ENCODE assay signal across 6 fruit fly cellular contexts in genomic region chr3L:6964488-6965152, dm6.
TF ChIP-seq lines count a peak whose summit lies in the region.

Gene sgl (minus strand): TSS chr3L:6964758.

- no peak for TF ChIP-seq CTCF in whole organism, embryonic (GFP tag; optimal IDR thresholded peaks at IDR 0.05; lab: Kevin White, UChicago)

TF ChIP-seq in whole organism, 6 proteins besides CTCF, POLR2A, EP300 and RAD21:
- TF ChIP-seq Dll (optimal IDR thresholded peaks at IDR 0.05; lab: Kevin White, UChicago) (no peak), psq (optimal IDR thresholded peaks at IDR 0.05; lab: Kevin White, UChicago) (peak; percentile 18)

TF ChIP-seq in whole organism, adult, 20 proteins besides CTCF, POLR2A, EP300 and RAD21 (continues in another document):
- TF ChIP-seq bab1 (GFP tag; optimal IDR thresholded peaks at IDR 0.05; lab: Kevin White, UChicago) (peak; percentile 73), ovo (GFP tag; optimal IDR thresholded peaks at IDR 0.05; lab: Kevin White, UChicago) (peak; percentile 61), CG1620 (GFP tag; optimal IDR thresholded peaks at IDR 0.05; lab: Kevin White, UChicago) (peak; percentile 26), cic (GFP tag; optimal IDR thresholded peaks at IDR 0.05; lab: Kevin White, UChicago) (peak; percentile 87), toe (GFP tag; optimal IDR thresholded peaks at IDR 0.05; lab: Kevin White, UChicago) (no peak), CG7101 (tag; optimal IDR thresholded peaks at IDR 0.05; lab: Kevin White, UChicago) (peak; percentile 29), kay (GFP tag; lab: Kevin White, UChicago; ENCODE audit: borderline replicate concordance) (no peak), CG33017 (tag; optimal IDR thresholded peaks at IDR 0.05; lab: Kevin White, UChicago) (peak; percentile 66), CG12768 (GFP tag; optimal IDR thresholded peaks at IDR 0.05; lab: Kevin White, UChicago) (peak; percentile 74), CG11617 (GFP tag; optimal IDR thresholded peaks at IDR 0.05; lab: Kevin White, UChicago) (peak; percentile 18), cnc (optimal IDR thresholded peaks at IDR 0.05; lab: Kevin White, UChicago) (no peak), Mnt (GFP tag; optimal IDR thresholded peaks at IDR 0.05; lab: Kevin White, UChicago) (peak; percentile 98), CG7045 (GFP tag; optimal IDR thresholded peaks at IDR 0.05; lab: Kevin White, UChicago) (peak; percentile 37), tj (GFP tag; optimal IDR thresholded peaks at IDR 0.05; lab: Kevin White, UChicago) (peak; percentile 43), Hr96 (GFP tag; optimal IDR thresholded peaks at IDR 0.05; lab: Kevin White, UChicago) (peak; percentile 15), CG5204 (GFP tag; optimal IDR thresholded peaks at IDR 0.05; lab: Kevin White, UChicago) (no peak), pad (GFP tag; optimal IDR thresholded peaks at IDR 0.05; lab: Kevin White, UChicago) (peak; percentile 15), Crg-1 (GFP tag; optimal IDR thresholded peaks at IDR 0.05; lab: Kevin White, UChicago) (peak; percentile 5)

TF ChIP-seq in whole organism, embryonic, 481 proteins besides CTCF, POLR2A, EP300 and RAD21 (continues in another document):
- peak; percentile 30 for TF ChIP-seq NC2α (GFP tag; optimal IDR thresholded peaks at IDR 0.05; lab: Kevin White, UChicago)
- peak; percentile 59; the same call in 1 of the 3 replicates for TF ChIP-seq otp (GFP tag; IDR thresholded peaks at IDR 0.05; lab: Robert Waterston, UW)
- TF ChIP-seq Gug (GFP tag; IDR thresholded peaks at IDR 0.05; lab: Robert Waterston, UW) = peak; percentile 54; the same call in 2 of the 4 replicates
- no peak for TF ChIP-seq grn (GFP tag; optimal IDR thresholded peaks at IDR 0.05; lab: Kevin White, UChicago)
- TF ChIP-seq klu (GFP tag; IDR thresholded peaks at IDR 0.05; lab: Robert Waterston, UW) = no peak
- TF ChIP-seq pita (GFP tag; optimal IDR thresholded peaks at IDR 0.05; lab: Kevin White, UChicago) = no peak
- TF ChIP-seq Antp (GFP tag; optimal IDR thresholded peaks at IDR 0.05; lab: Kevin White, UChicago) = peak; percentile 35
- peak; percentile 63 for TF ChIP-seq CG14710 (tag; optimal IDR thresholded peaks at IDR 0.05; lab: Kevin White, UChicago)
- TF ChIP-seq CG15514 (GFP tag; optimal IDR thresholded peaks at IDR 0.05; lab: Kevin White, UChicago) = peak; percentile 46
- peak; percentile 99 for TF ChIP-seq Deaf1 (tag; optimal IDR thresholded peaks at IDR 0.05; lab: Kevin White, UChicago)
- 0 out of 2 replicates have a peak, but pooled peaks have one; percentile 37 for TF ChIP-seq CG5953 (GFP tag; IDR thresholded peaks at IDR 0.05; lab: Robert Waterston, UW)
- peak; percentile 69 for TF ChIP-seq Rfx (GFP tag; IDR thresholded peaks at IDR 0.05; lab: Robert Waterston, UW)
- TF ChIP-seq Sin3A (optimal IDR thresholded peaks at IDR 0.05; lab: Kevin White, UChicago) = peak; percentile 20
- TF ChIP-seq Camta (GFP tag; optimal IDR thresholded peaks at IDR 0.05; lab: Kevin White, UChicago) = peak; percentile 56
- TF ChIP-seq sna (GFP tag; IDR thresholded peaks at IDR 0.05; lab: Robert Waterston, UW; ENCODE audit: partially characterized antibody) = peak; percentile 50; the same call in 1 of the 2 replicates
- TF ChIP-seq MBD-R2 (GFP tag; IDR thresholded peaks at IDR 0.05; lab: Robert Waterston, UW) = no peak
- TF ChIP-seq dpn (GFP tag; optimal IDR thresholded peaks at IDR 0.05; lab: Kevin White, UChicago) = peak in 1 of 2 experiments; percentile 42

TF ChIP-seq in whole organism, prepupa, 60 proteins besides CTCF, POLR2A, EP300 and RAD21 (continues in another document):
- peak; percentile 74 for TF ChIP-seq CG6276 (GFP tag; optimal IDR thresholded peaks at IDR 0.05; lab: Kevin White, UChicago)
- no peak for TF ChIP-seq dac (GFP tag; optimal IDR thresholded peaks at IDR 0.05; lab: Kevin White, UChicago)
- TF ChIP-seq lz (GFP tag; optimal IDR thresholded peaks at IDR 0.05; lab: Kevin White, UChicago) = no peak
- no peak for TF ChIP-seq CG31627 (GFP tag; optimal IDR thresholded peaks at IDR 0.05; lab: Kevin White, UChicago)
- no peak for TF ChIP-seq CG11762 (GFP tag; optimal IDR thresholded peaks at IDR 0.05; lab: Kevin White, UChicago; ENCODE audit: insufficient read depth)
- TF ChIP-seq CG6808 (GFP tag; optimal IDR thresholded peaks at IDR 0.05; lab: Kevin White, UChicago) = peak; percentile 34
- no peak; the same call in 1 of the 2 replicates for TF ChIP-seq Gug (GFP tag; IDR thresholded peaks at IDR 0.05; lab: Robert Waterston, UW)
- TF ChIP-seq spab (GFP tag; optimal IDR thresholded peaks at IDR 0.05; lab: Kevin White, UChicago) = peak; percentile 29
- TF ChIP-seq Hr4 (GFP tag; optimal IDR thresholded peaks at IDR 0.05; lab: Kevin White, UChicago) = no peak
- peak; percentile 51 for TF ChIP-seq esn (GFP tag; optimal IDR thresholded peaks at IDR 0.05; lab: Kevin White, UChicago)
- TF ChIP-seq CG15336 (GFP tag; IDR thresholded peaks at IDR 0.05; lab: Robert Waterston, UW) = peak; percentile 55; the same call in 1 of the 2 replicates
- TF ChIP-seq Ets96B (tag; optimal IDR thresholded peaks at IDR 0.05; lab: Kevin White, UChicago) = peak; percentile 55
- no peak for TF ChIP-seq CG8632 (GFP tag; optimal IDR thresholded peaks at IDR 0.05; lab: Kevin White, UChicago)
- peak; percentile 31 for TF ChIP-seq CG34406 (GFP tag; optimal IDR thresholded peaks at IDR 0.05; lab: Kevin White, UChicago)
- no peak for TF ChIP-seq cyc (GFP tag; optimal IDR thresholded peaks at IDR 0.05; lab: Kevin White, UChicago)
- TF ChIP-seq CG8319 (GFP tag; optimal IDR thresholded peaks at IDR 0.05; lab: Kevin White, UChicago) = no peak
- no peak for TF ChIP-seq CG6792 (GFP tag; optimal IDR thresholded peaks at IDR 0.05; lab: Kevin White, UChicago)
- TF ChIP-seq achi (GFP tag; optimal IDR thresholded peaks at IDR 0.05; lab: Kevin White, UChicago) = peak; percentile 28
- TF ChIP-seq Ets21C (GFP tag; optimal IDR thresholded peaks at IDR 0.05; lab: Kevin White, UChicago) = no peak

TF ChIP-seq in whole organism, pupa, 21 proteins besides CTCF, POLR2A, EP300 and RAD21:
- peak; percentile 76 for TF ChIP-seq CG12605 (GFP tag; IDR thresholded peaks at IDR 0.05; lab: Robert Waterston, UW)
- TF ChIP-seq gl (tag; optimal IDR thresholded peaks at IDR 0.05; lab: Kevin White, UChicago) = peak; percentile 38
- peak; percentile 49 for TF ChIP-seq CG8159 (tag; optimal IDR thresholded peaks at IDR 0.05; lab: Kevin White, UChicago)
- TF ChIP-seq CG14655 (GFP tag; optimal IDR thresholded peaks at IDR 0.05; lab: Kevin White, UChicago) = no peak
- TF ChIP-seq D1 (tag; optimal IDR thresholded peaks at IDR 0.05; lab: Kevin White, UChicago) = no peak
- TF ChIP-seq rn (GFP tag; IDR thresholded peaks at IDR 0.05; lab: Robert Waterston, UW) = no peak
- TF ChIP-seq CG8301 (tag; optimal IDR thresholded peaks at IDR 0.05; lab: Kevin White, UChicago) = peak; percentile 28
- peak; percentile 26 for TF ChIP-seq Pif1A (GFP tag; optimal IDR thresholded peaks at IDR 0.05; lab: Kevin White, UChicago)
- TF ChIP-seq Pif1B (GFP tag; optimal IDR thresholded peaks at IDR 0.05; lab: Kevin White, UChicago) = peak; percentile 56
- peak; percentile 87 for TF ChIP-seq CG4496 (GFP tag; IDR thresholded peaks at IDR 0.05; lab: Robert Waterston, UW)
- TF ChIP-seq CG13204 (GFP tag; optimal IDR thresholded peaks at IDR 0.05; lab: Kevin White, UChicago) = no peak
- peak; percentile 33 for TF ChIP-seq EcR (GFP tag; optimal IDR thresholded peaks at IDR 0.05; lab: Kevin White, UChicago)
- peak; percentile 26 for TF ChIP-seq CG17806 (tag; optimal IDR thresholded peaks at IDR 0.05; lab: Kevin White, UChicago)
- peak; percentile 64 for TF ChIP-seq Ets98B (GFP tag; IDR thresholded peaks at IDR 0.05; lab: Robert Waterston, UW)
- TF ChIP-seq Snoo (tag; optimal IDR thresholded peaks at IDR 0.05; lab: Kevin White, UChicago) = peak; percentile 51
- TF ChIP-seq CG32121 (GFP tag; IDR thresholded peaks at IDR 0.05; lab: Robert Waterston, UW) = peak; percentile 78
- TF ChIP-seq fd96Ca (GFP tag; IDR thresholded peaks at IDR 0.05; lab: Robert Waterston, UW) = peak; percentile 75
- TF ChIP-seq CG34367 (tag; optimal IDR thresholded peaks at IDR 0.05; lab: Kevin White, UChicago) = no peak
- TF ChIP-seq CG10348 (GFP tag; IDR thresholded peaks at IDR 0.05; lab: Robert Waterston, UW) = no peak
- peak; percentile 39 for TF ChIP-seq CG15710 (tag; optimal IDR thresholded peaks at IDR 0.05; lab: Kevin White, UChicago)
- no peak for TF ChIP-seq CG9948 (tag; optimal IDR thresholded peaks at IDR 0.05; lab: Kevin White, UChicago)

TF ChIP-seq in whole organism, wandering third instar larva, 38 proteins besides CTCF, POLR2A, EP300 and RAD21 (continues in another document):
- peak; percentile 4 for TF ChIP-seq CG9705 (GFP tag; optimal IDR thresholded peaks at IDR 0.05; lab: Kevin White, UChicago)
- TF ChIP-seq HLH106 (tag; optimal IDR thresholded peaks at IDR 0.05; lab: Kevin White, UChicago) = no peak
- TF ChIP-seq psq (GFP tag; optimal IDR thresholded peaks at IDR 0.05; lab: Kevin White, UChicago) = peak; percentile 100
- TF ChIP-seq Rel (GFP tag; optimal IDR thresholded peaks at IDR 0.05; lab: Kevin White, UChicago) = no peak
- TF ChIP-seq Rel (tag; optimal IDR thresholded peaks at IDR 0.05; lab: Kevin White, UChicago) = no peak
- TF ChIP-seq N (GFP tag; optimal IDR thresholded peaks at IDR 0.05; lab: Kevin White, UChicago) = no peak
- TF ChIP-seq Hr78 (GFP tag; optimal IDR thresholded peaks at IDR 0.05; lab: Kevin White, UChicago) = no peak
- TF ChIP-seq dsf (GFP tag; optimal IDR thresholded peaks at IDR 0.05; lab: Kevin White, UChicago; ENCODE audit: borderline replicate concordance) = no peak
- peak in 1 of 2 experiments; percentile 23 for TF ChIP-seq foxo (GFP tag; optimal IDR thresholded peaks at IDR 0.05; lab: Kevin White, UChicago)
- TF ChIP-seq pan (optimal IDR thresholded peaks at IDR 0.05; lab: Kevin White, UChicago) = no peak
- peak; percentile 59 for TF ChIP-seq br (GFP tag; optimal IDR thresholded peaks at IDR 0.05; lab: Kevin White, UChicago)
- peak; percentile 69 for TF ChIP-seq woc (GFP tag; optimal IDR thresholded peaks at IDR 0.05; lab: Kevin White, UChicago)
- no peak for TF ChIP-seq dmrt93B (GFP tag; optimal IDR thresholded peaks at IDR 0.05; lab: Kevin White, UChicago)
- no peak for TF ChIP-seq Abd-B (GFP tag; optimal IDR thresholded peaks at IDR 0.05; lab: Kevin White, UChicago)
- no peak for TF ChIP-seq Myc (optimal IDR thresholded peaks at IDR 0.05; lab: Kevin White, UChicago)
- TF ChIP-seq Hr83 (GFP tag; optimal IDR thresholded peaks at IDR 0.05; lab: Kevin White, UChicago; ENCODE audit: poor library complexity, severe bottlenecking) = peak; percentile 29
- no peak for TF ChIP-seq sv (GFP tag; optimal IDR thresholded peaks at IDR 0.05; lab: Kevin White, UChicago)
- TF ChIP-seq brk (GFP tag; optimal IDR thresholded peaks at IDR 0.05; lab: Kevin White, UChicago) = no peak
- TF ChIP-seq Hnf4 (GFP tag; optimal IDR thresholded peaks at IDR 0.05; lab: Kevin White, UChicago) = no peak
- TF ChIP-seq fru (GFP tag; optimal IDR thresholded peaks at IDR 0.05; lab: Kevin White, UChicago) = peak; percentile 99
- TF ChIP-seq jim (GFP tag; optimal IDR thresholded peaks at IDR 0.05; lab: Kevin White, UChicago) = peak; percentile 75
- no peak for TF ChIP-seq Vsx2 (GFP tag; optimal IDR thresholded peaks at IDR 0.05; lab: Kevin White, UChicago; ENCODE audit: partially characterized antibody)
- TF ChIP-seq OdsH (GFP tag; optimal IDR thresholded peaks at IDR 0.05; lab: Kevin White, UChicago) = peak; percentile 22
